Fruit fly (Drosophila melanogaster): Measurements from ENCODE around the gene LanA.
A peak's percentile ranks its signal among the peaks of the same experiment; 100 is the strongest.

The LanA gene

DNA sequence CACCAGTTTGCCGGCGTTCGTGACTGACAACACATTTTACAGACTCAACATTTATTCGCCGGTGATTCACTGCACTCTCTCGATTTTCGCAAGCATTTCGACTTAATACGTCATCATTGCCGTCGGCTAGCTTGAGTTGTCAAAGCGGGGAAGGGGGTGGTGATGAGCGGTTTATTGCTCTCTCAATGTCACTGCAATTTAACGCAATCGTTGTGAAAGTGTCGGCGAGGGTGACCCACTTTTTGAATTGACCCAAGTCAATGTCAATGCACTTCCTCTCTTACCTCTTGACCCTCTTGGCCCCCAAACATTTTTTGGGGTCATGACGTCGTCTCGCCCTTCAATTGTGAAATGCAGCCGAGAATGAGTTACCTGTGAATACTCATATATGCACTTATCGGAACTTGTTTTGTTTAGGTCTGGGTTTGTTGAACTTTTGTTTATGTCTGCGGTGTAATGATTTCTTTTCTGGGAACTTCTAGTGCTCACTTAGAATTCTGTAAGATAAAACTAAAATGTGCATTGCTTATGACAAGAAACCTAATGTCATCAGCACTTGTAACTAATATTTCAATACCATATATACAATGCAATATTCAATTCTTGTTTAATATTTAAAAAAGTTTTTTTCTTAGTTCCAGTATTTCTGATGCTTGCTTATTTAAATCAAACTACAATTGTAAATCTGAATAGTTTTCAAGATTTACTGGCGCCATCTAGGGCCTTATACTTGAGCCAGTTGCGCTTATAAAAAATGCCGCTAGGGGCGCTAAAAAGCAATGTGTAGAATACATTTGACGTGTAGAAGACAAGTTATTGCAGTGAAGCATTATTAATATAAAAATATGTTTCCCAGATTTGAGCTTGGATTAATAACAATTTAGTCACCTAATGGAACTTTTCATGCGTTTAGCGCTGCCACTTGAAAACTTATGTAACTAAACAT lies 46.3 kb upstream of the LanA start (continued):
- TF ChIP-seq CG32772 (GFP tag; IDR thresholded peaks at IDR 0.05) = peak; percentile 27; the same call in 1 of the 2 replicates
- TF ChIP-seq CG32532 (GFP tag; IDR thresholded peaks at IDR 0.05) = peak; percentile 81
- peak; percentile 41 for TF ChIP-seq unpg (GFP tag; optimal IDR thresholded peaks at IDR 0.05)
- TF ChIP-seq Lim3 (GFP tag; IDR thresholded peaks at IDR 0.05) = no peak
- peak; percentile 49; the same call in 1 of the 2 replicates for TF ChIP-seq rib (GFP tag; IDR thresholded peaks at IDR 0.05)
- no peak for TF ChIP-seq Xrp1 (GFP tag; IDR thresholded peaks at IDR 0.05)
- peak; percentile 50 for TF ChIP-seq CG18262 (tag; optimal IDR thresholded peaks at IDR 0.05)
- peak; percentile 42 for TF ChIP-seq CG15269 (tag; optimal IDR thresholded peaks at IDR 0.05)
- peak; percentile 54 for TF ChIP-seq Dek (tag; optimal IDR thresholded peaks at IDR 0.05)
- TF ChIP-seq Mes4 (GFP tag; optimal IDR thresholded peaks at IDR 0.05) = peak; percentile 11
- TF ChIP-seq grau (tag; optimal IDR thresholded peaks at IDR 0.05) = peak; percentile 66
- no peak for TF ChIP-seq lov (optimal IDR thresholded peaks at IDR 0.05)
- TF ChIP-seq lov (GFP tag; IDR thresholded peaks at IDR 0.05) = no peak
- peak; percentile 62 for TF ChIP-seq CoRest (tag; optimal IDR thresholded peaks at IDR 0.05)
- TF ChIP-seq Nf-YB (GFP tag; optimal IDR thresholded peaks at IDR 0.05) = no peak
- no peak for TF ChIP-seq sna (GFP tag; IDR thresholded peaks at IDR 0.05; ENCODE audit: partially characterized antibody)
- TF ChIP-seq Hr78 (GFP tag; optimal IDR thresholded peaks at IDR 0.05) = peak in 1 of 2 experiments; percentile 80
- no peak for TF ChIP-seq Hand (GFP tag; optimal IDR thresholded peaks at IDR 0.05)
- no peak for TF ChIP-seq CrebB (tag; optimal IDR thresholded peaks at IDR 0.05)
- no peak for TF ChIP-seq ro (GFP tag; IDR thresholded peaks at IDR 0.05)
- TF ChIP-seq HHEX (GFP tag; optimal IDR thresholded peaks at IDR 0.05) = no peak
- TF ChIP-seq NC2β (GFP tag; optimal IDR thresholded peaks at IDR 0.05) = peak; percentile 41
- peak; percentile 62 for TF ChIP-seq CG7839 (tag; optimal IDR thresholded peaks at IDR 0.05)
- TF ChIP-seq Sin3A (optimal IDR thresholded peaks at IDR 0.05) = no peak
- TF ChIP-seq CG6854 (GFP tag; optimal IDR thresholded peaks at IDR 0.05) = no peak
- TF ChIP-seq CG31441 (GFP tag; IDR thresholded peaks at IDR 0.05) = 0 out of 2 replicates have a peak, but pooled peaks have one; percentile 15
- no peak for TF ChIP-seq CG9215 (GFP tag; IDR thresholded peaks at IDR 0.05)
- TF ChIP-seq mam (GFP tag; optimal IDR thresholded peaks at IDR 0.05) = peak; percentile 30
- TF ChIP-seq pb (GFP tag; optimal IDR thresholded peaks at IDR 0.05) = no peak
- no peak for TF ChIP-seq CG3838 (GFP tag; optimal IDR thresholded peaks at IDR 0.05)
- no peak for TF ChIP-seq Spps (tag; optimal IDR thresholded peaks at IDR 0.05)
- no peak for TF ChIP-seq sqz (GFP tag; optimal IDR thresholded peaks at IDR 0.05)
- TF ChIP-seq CG1602 (GFP tag; optimal IDR thresholded peaks at IDR 0.05) = peak; percentile 26
- TF ChIP-seq Eip74EF (GFP tag; optimal IDR thresholded peaks at IDR 0.05) = no peak
- TF ChIP-seq GATAe (GFP tag; conservative IDR thresholded peaks at IDR 0.05) = no peak
- TF ChIP-seq Atf-2 (GFP tag; optimal IDR thresholded peaks at IDR 0.05) = peak; percentile 12
- TF ChIP-seq D19B (GFP tag; optimal IDR thresholded peaks at IDR 0.05) = no peak
- TF ChIP-seq Scr (GFP tag; IDR thresholded peaks at IDR 0.05; ENCODE audit: partially characterized antibody) = no peak
- TF ChIP-seq HLH54F (GFP tag; optimal IDR thresholded peaks at IDR 0.05) = peak; percentile 27
- no peak for TF ChIP-seq Doc2 (GFP tag; IDR thresholded peaks at IDR 0.05)
- peak; percentile 5 for TF ChIP-seq CG17912 (GFP tag; optimal IDR thresholded peaks at IDR 0.05)
- TF ChIP-seq CG10959 (GFP tag; IDR thresholded peaks at IDR 0.05) = peak; percentile 49; the same call in 1 of the 2 replicates
- no peak for TF ChIP-seq TFAM (GFP tag; optimal IDR thresholded peaks at IDR 0.05)
- TF ChIP-seq Dfd (GFP tag; optimal IDR thresholded peaks at IDR 0.05) = no peak
- peak; percentile 68 for TF ChIP-seq CG12744 (GFP tag; optimal IDR thresholded peaks at IDR 0.05)
- TF ChIP-seq dysf (GFP tag; IDR thresholded peaks at IDR 0.05) = peak; percentile 42; the same call in 2 of the 3 replicates
- TF ChIP-seq CG8089 (GFP tag; optimal IDR thresholded peaks at IDR 0.05) = no peak
- no peak for TF ChIP-seq CG13775 (GFP tag; optimal IDR thresholded peaks at IDR 0.05)
- peak; percentile 22 for TF ChIP-seq Blimp-1 (GFP tag; optimal IDR thresholded peaks at IDR 0.05)
